1 fruit fly cellular context compared by ENCODE assay signal in the genomic region with DNA sequence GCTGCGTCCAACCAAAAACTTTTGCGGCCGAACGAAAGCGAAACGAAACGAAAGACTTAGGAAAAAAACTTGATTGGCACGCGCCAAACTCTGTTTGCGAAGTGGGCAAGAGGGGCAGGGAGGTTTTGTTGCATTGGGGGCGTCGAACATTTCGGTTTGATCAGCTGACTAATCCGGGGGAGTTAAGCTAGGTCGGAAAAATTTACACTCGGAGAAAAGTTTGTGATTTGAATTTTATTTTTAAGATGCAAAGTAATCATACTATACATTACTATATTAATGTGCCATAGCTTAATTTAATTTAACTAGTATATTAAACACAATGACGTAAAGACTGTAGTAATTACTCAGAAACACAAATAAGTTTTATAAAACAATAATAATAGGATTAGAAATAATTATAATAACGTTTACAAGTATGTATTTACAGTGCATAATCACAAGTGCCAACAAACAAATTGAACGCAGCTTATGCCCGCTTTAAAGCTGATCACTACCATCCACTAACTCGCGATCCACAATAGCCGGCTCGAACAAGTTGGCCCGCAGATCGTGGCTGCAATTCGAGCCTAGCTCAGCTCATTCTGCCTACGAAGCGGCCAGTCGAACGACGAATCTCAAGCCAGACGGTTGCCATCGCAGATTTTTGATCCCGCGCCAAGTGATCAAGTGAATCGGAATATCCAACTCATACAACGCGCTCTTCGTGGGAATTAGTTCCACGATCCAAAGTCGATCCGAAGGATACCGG.
TF ChIP-seq lines count a peak whose summit lies in the region.

A gene (plus strand): TSS at position 592 of the 751 bp plus-strand sequence.

TF ChIP-seq in whole organism, embryonic, 481 proteins besides CTCF, POLR2A, EP300 and RAD21 (continued from another document and continues in another):
- peak; percentile 29; the same call in 1 of the 2 replicates for TF ChIP-seq ro (GFP tag; IDR thresholded peaks at IDR 0.05; lab: Robert Waterston, UW)
- TF ChIP-seq CG10431 (GFP tag; optimal IDR thresholded peaks at IDR 0.05; lab: Kevin White, UChicago), result peak; percentile 6
- TF ChIP-seq run (tag; optimal IDR thresholded peaks at IDR 0.05; lab: Kevin White, UChicago), result peak; percentile 65
- no peak for TF ChIP-seq HLH4C (GFP tag; IDR thresholded peaks at IDR 0.05; lab: Robert Waterston, UW; ENCODE audit: partially characterized antibody)
- peak; percentile 71 for TF ChIP-seq sens (GFP tag; lab: Kevin White, UChicago)
- no peak for TF ChIP-seq CG17802 (tag; optimal IDR thresholded peaks at IDR 0.05; lab: Kevin White, UChicago)
- TF ChIP-seq kni (GFP tag; optimal IDR thresholded peaks at IDR 0.05; lab: Kevin White, UChicago), result peak; percentile 48
- no peak for TF ChIP-seq jigr1 (GFP tag; IDR thresholded peaks at IDR 0.05; lab: Robert Waterston, UW)
- TF ChIP-seq ap (GFP tag; IDR thresholded peaks at IDR 0.05; lab: Robert Waterston, UW), result peak; percentile 56
- TF ChIP-seq CG12219 (GFP tag; optimal IDR thresholded peaks at IDR 0.05; lab: Kevin White, UChicago), result peak; percentile 40
- TF ChIP-seq psq (GFP tag; optimal IDR thresholded peaks at IDR 0.05; lab: Kevin White, UChicago), result no peak
- peak; percentile 25 for TF ChIP-seq CG6854 (GFP tag; optimal IDR thresholded peaks at IDR 0.05; lab: Kevin White, UChicago)
- TF ChIP-seq HLH3B (GFP tag; IDR thresholded peaks at IDR 0.05; lab: Robert Waterston, UW), result peak; percentile 73
- peak; percentile 83 for TF ChIP-seq Drgx (GFP tag; IDR thresholded peaks at IDR 0.05; lab: Robert Waterston, UW)
- no peak for TF ChIP-seq CG10959 (GFP tag; IDR thresholded peaks at IDR 0.05; lab: Robert Waterston, UW)
- TF ChIP-seq Doc2 (GFP tag; IDR thresholded peaks at IDR 0.05; lab: Robert Waterston, UW), result no peak
- no peak for TF ChIP-seq CG30020 (tag; optimal IDR thresholded peaks at IDR 0.05; lab: Kevin White, UChicago)
- TF ChIP-seq Myb (GFP tag; optimal IDR thresholded peaks at IDR 0.05; lab: Kevin White, UChicago), result no peak
- peak; percentile 88 for TF ChIP-seq nmo (GFP tag; optimal IDR thresholded peaks at IDR 0.05; lab: Kevin White, UChicago)
- no peak for TF ChIP-seq sc (optimal IDR thresholded peaks at IDR 0.05; lab: Kevin White, UChicago)
- peak; percentile 40 for TF ChIP-seq sc (GFP tag; optimal IDR thresholded peaks at IDR 0.05; lab: Kevin White, UChicago)
- TF ChIP-seq Taf1 (GFP tag; IDR thresholded peaks at IDR 0.05; lab: Robert Waterston, UW), result no peak
- TF ChIP-seq CG30431 (GFP tag; optimal IDR thresholded peaks at IDR 0.05; lab: Kevin White, UChicago), result no peak
- no peak for TF ChIP-seq dan (GFP tag; IDR thresholded peaks at IDR 0.05; lab: Robert Waterston, UW)
- TF ChIP-seq en (GFP tag; optimal IDR thresholded peaks at IDR 0.05; lab: Kevin White, UChicago), result no peak
- peak; percentile 21 for TF ChIP-seq CG1602 (GFP tag; optimal IDR thresholded peaks at IDR 0.05; lab: Kevin White, UChicago)
- TF ChIP-seq dati (GFP tag; IDR thresholded peaks at IDR 0.05; lab: Robert Waterston, UW), result no peak
- no peak for TF ChIP-seq CG2199 (GFP tag; IDR thresholded peaks at IDR 0.05; lab: Robert Waterston, UW)
- peak; percentile 39 for TF ChIP-seq tio (GFP tag; optimal IDR thresholded peaks at IDR 0.05; lab: Kevin White, UChicago)
- peak; percentile 48 for TF ChIP-seq ind (GFP tag; optimal IDR thresholded peaks at IDR 0.05; lab: Kevin White, UChicago)
- peak; percentile 89 for TF ChIP-seq dmrt99B (tag; optimal IDR thresholded peaks at IDR 0.05; lab: Kevin White, UChicago)
- TF ChIP-seq C15 (GFP tag; IDR thresholded peaks at IDR 0.05; lab: Robert Waterston, UW), result no peak
- TF ChIP-seq HLH54F (GFP tag; optimal IDR thresholded peaks at IDR 0.05; lab: Kevin White, UChicago), result no peak
- peak; percentile 64 for TF ChIP-seq CG18599 (GFP tag; optimal IDR thresholded peaks at IDR 0.05; lab: Kevin White, UChicago)
- TF ChIP-seq Spps (tag; optimal IDR thresholded peaks at IDR 0.05; lab: Kevin White, UChicago), result peak; percentile 36
- TF ChIP-seq CG6175 (GFP tag; IDR thresholded peaks at IDR 0.05; lab: Robert Waterston, UW), result peak; percentile 52; the same call in 1 of the 3 replicates
- no peak for TF ChIP-seq cas (GFP tag; IDR thresholded peaks at IDR 0.05; lab: Robert Waterston, UW)
- peak; percentile 38; the same call in 1 of the 2 replicates for TF ChIP-seq seq (GFP tag; IDR thresholded peaks at IDR 0.05; lab: Robert Waterston, UW)
- TF ChIP-seq croc (GFP tag; conservative IDR thresholded peaks at IDR 0.05; lab: Robert Waterston, UW), result peak; percentile 65
- TF ChIP-seq Dfd (GFP tag; optimal IDR thresholded peaks at IDR 0.05; lab: Kevin White, UChicago), result no peak
- TF ChIP-seq cg (GFP tag; optimal IDR thresholded peaks at IDR 0.05; lab: Kevin White, UChicago), result no peak
- TF ChIP-seq CG7963 (GFP tag; IDR thresholded peaks at IDR 0.05; lab: Robert Waterston, UW; ENCODE audit: partially characterized antibody), result no peak
- no peak for TF ChIP-seq Gug (GFP tag; IDR thresholded peaks at IDR 0.05; lab: Robert Waterston, UW)
- no peak for TF ChIP-seq Lim3 (GFP tag; IDR thresholded peaks at IDR 0.05; lab: Robert Waterston, UW)
- no peak for TF ChIP-seq hb (GFP tag; IDR thresholded peaks at IDR 0.05; lab: Robert Waterston, UW; ENCODE audit: partially characterized antibody)
- TF ChIP-seq Hmx (GFP tag; optimal IDR thresholded peaks at IDR 0.05; lab: Kevin White, UChicago), result no peak
- peak; percentile 89 for TF ChIP-seq Blimp-1 (GFP tag; optimal IDR thresholded peaks at IDR 0.05; lab: Kevin White, UChicago)
- TF ChIP-seq Ets97D (GFP tag; optimal IDR thresholded peaks at IDR 0.05; lab: Kevin White, UChicago), result no peak
- peak; percentile 52 for TF ChIP-seq CG3407 (GFP tag; optimal IDR thresholded peaks at IDR 0.05; lab: Kevin White, UChicago)
- peak; percentile 15 for TF ChIP-seq zen (tag; optimal IDR thresholded peaks at IDR 0.05; lab: Kevin White, UChicago)
- TF ChIP-seq zf30C (GFP tag; optimal IDR thresholded peaks at IDR 0.05; lab: Kevin White, UChicago), result no peak
- TF ChIP-seq CG14667 (GFP tag; IDR thresholded peaks at IDR 0.05; lab: Robert Waterston, UW), result peak; percentile 33; the same call in 1 of the 2 replicates
- no peak for TF ChIP-seq Dll (GFP tag; IDR thresholded peaks at IDR 0.05; lab: Robert Waterston, UW; ENCODE audit: partially characterized antibody)
- TF ChIP-seq Pdp1 (GFP tag; optimal IDR thresholded peaks at IDR 0.05; lab: Kevin White, UChicago), result no peak
- TF ChIP-seq CG12942 (GFP tag; optimal IDR thresholded peaks at IDR 0.05; lab: Kevin White, UChicago), result peak; percentile 35
- no peak for TF ChIP-seq ems (GFP tag; optimal IDR thresholded peaks at IDR 0.05; lab: Kevin White, UChicago)
- TF ChIP-seq CG8281 (tag; optimal IDR thresholded peaks at IDR 0.05; lab: Kevin White, UChicago), result peak; percentile 55
- TF ChIP-seq CG11456 (GFP tag; IDR thresholded peaks at IDR 0.05; lab: Robert Waterston, UW), result no peak
- no peak for TF ChIP-seq CG18476 (GFP tag; optimal IDR thresholded peaks at IDR 0.05; lab: Kevin White, UChicago)
- peak; percentile 52 for TF ChIP-seq Jarid2 (GFP tag; optimal IDR thresholded peaks at IDR 0.05; lab: Kevin White, UChicago)
- peak; percentile 64 for TF ChIP-seq CG18619 (GFP tag; optimal IDR thresholded peaks at IDR 0.05; lab: Kevin White, UChicago)
- TF ChIP-seq salm (tag; optimal IDR thresholded peaks at IDR 0.05; lab: Kevin White, UChicago), result peak; percentile 42
- TF ChIP-seq CG9215 (GFP tag; IDR thresholded peaks at IDR 0.05; lab: Robert Waterston, UW), result peak; percentile 53
- no peak for TF ChIP-seq MTF-1 (GFP tag; optimal IDR thresholded peaks at IDR 0.05; lab: Kevin White, UChicago; ENCODE audit: borderline replicate concordance)
- TF ChIP-seq CG33557 (GFP tag; optimal IDR thresholded peaks at IDR 0.05; lab: Kevin White, UChicago), result no peak
- peak; percentile 67 for TF ChIP-seq lab (GFP tag; optimal IDR thresholded peaks at IDR 0.05; lab: Kevin White, UChicago)
- no peak for TF ChIP-seq CG3726 (GFP tag; IDR thresholded peaks at IDR 0.05; lab: Robert Waterston, UW)
- peak; percentile 55 for TF ChIP-seq sisA (GFP tag; IDR thresholded peaks at IDR 0.05; lab: Robert Waterston, UW)
- no peak for TF ChIP-seq lbe (GFP tag; optimal IDR thresholded peaks at IDR 0.05; lab: Kevin White, UChicago)
- TF ChIP-seq Dek (tag; optimal IDR thresholded peaks at IDR 0.05; lab: Kevin White, UChicago), result peak; percentile 62
- no peak for TF ChIP-seq Gsc (GFP tag; IDR thresholded peaks at IDR 0.05; lab: Robert Waterston, UW)
- no peak for TF ChIP-seq dm (GFP tag; optimal IDR thresholded peaks at IDR 0.05; lab: Kevin White, UChicago)
- no peak for TF ChIP-seq Bdp1 (GFP tag; optimal IDR thresholded peaks at IDR 0.05; lab: Kevin White, UChicago)
- peak in 1 of 2 experiments; percentile 72 for TF ChIP-seq Eip74EF (GFP tag; optimal IDR thresholded peaks at IDR 0.05; lab: Kevin White, UChicago)
- no peak for TF ChIP-seq rib (GFP tag; IDR thresholded peaks at IDR 0.05; lab: Robert Waterston, UW)
- TF ChIP-seq kah (GFP tag; optimal IDR thresholded peaks at IDR 0.05; lab: Kevin White, UChicago), result peak; percentile 9
- no peak for TF ChIP-seq sob (GFP tag; IDR thresholded peaks at IDR 0.05; lab: Robert Waterston, UW)
- no peak for TF ChIP-seq pan (optimal IDR thresholded peaks at IDR 0.05; lab: Kevin White, UChicago)
- peak in 1 of 2 experiments; percentile 77 for TF ChIP-seq pan (GFP tag; optimal IDR thresholded peaks at IDR 0.05 in 1 of 2, IDR thresholded peaks at IDR 0.05 in 1 of 2)
- TF ChIP-seq scrt (GFP tag; optimal IDR thresholded peaks at IDR 0.05; lab: Kevin White, UChicago), result peak; percentile 42
- TF ChIP-seq Atf3 (GFP tag; optimal IDR thresholded peaks at IDR 0.05; lab: Kevin White, UChicago), result no peak
- no peak for TF ChIP-seq CG10565 (GFP tag; optimal IDR thresholded peaks at IDR 0.05; lab: Kevin White, UChicago)
- TF ChIP-seq CG7786 (GFP tag; optimal IDR thresholded peaks at IDR 0.05; lab: Kevin White, UChicago), result no peak
- no peak for TF ChIP-seq ERR (GFP tag; optimal IDR thresholded peaks at IDR 0.05; lab: Kevin White, UChicago)
- TF ChIP-seq CG12071 (GFP tag; optimal IDR thresholded peaks at IDR 0.05; lab: Kevin White, UChicago), result no peak
- TF ChIP-seq gce (GFP tag; IDR thresholded peaks at IDR 0.05; lab: Robert Waterston, UW), result no peak
- no peak for TF ChIP-seq Opbp (GFP tag; IDR thresholded peaks at IDR 0.05; lab: Robert Waterston, UW; ENCODE audit: partially characterized antibody)
- TF ChIP-seq HLHmδ (GFP tag; optimal IDR thresholded peaks at IDR 0.05; lab: Kevin White, UChicago), result peak; percentile 64
- TF ChIP-seq pnt (GFP tag; optimal IDR thresholded peaks at IDR 0.05; lab: Kevin White, UChicago), result no peak
- no peak for TF ChIP-seq luna (GFP tag; optimal IDR thresholded peaks at IDR 0.05; lab: Kevin White, UChicago)
- TF ChIP-seq CG9797 (GFP tag; optimal IDR thresholded peaks at IDR 0.05; lab: Kevin White, UChicago), result no peak
- TF ChIP-seq Lpt (GFP tag; optimal IDR thresholded peaks at IDR 0.05; lab: Kevin White, UChicago), result no peak
- peak; percentile 83 for TF ChIP-seq CG12391 (tag; optimal IDR thresholded peaks at IDR 0.05; lab: Kevin White, UChicago)
- peak; percentile 86 for TF ChIP-seq CG13424 (tag; optimal IDR thresholded peaks at IDR 0.05; lab: Kevin White, UChicago)
- no peak for TF ChIP-seq schlank (tag; optimal IDR thresholded peaks at IDR 0.05; lab: Kevin White, UChicago)
- TF ChIP-seq Sox102F (GFP tag; optimal IDR thresholded peaks at IDR 0.05; lab: Kevin White, UChicago), result peak; percentile 84
- TF ChIP-seq crp (GFP tag; optimal IDR thresholded peaks at IDR 0.05; lab: Kevin White, UChicago), result peak in 1 of 2 experiments; percentile 61
- no peak for TF ChIP-seq Ets65A (GFP tag; lab: Kevin White, UChicago)
- TF ChIP-seq h (optimal IDR thresholded peaks at IDR 0.05; lab: Kevin White, UChicago), result no peak
- no peak for TF ChIP-seq NC2β (GFP tag; optimal IDR thresholded peaks at IDR 0.05; lab: Kevin White, UChicago)
- TF ChIP-seq Hmr (GFP tag; optimal IDR thresholded peaks at IDR 0.05; lab: Kevin White, UChicago), result peak; percentile 58
- TF ChIP-seq CG7987 (GFP tag; optimal IDR thresholded peaks at IDR 0.05; lab: Kevin White, UChicago), result no peak
- no peak for TF ChIP-seq CG10321 (GFP tag; IDR thresholded peaks at IDR 0.05; lab: Robert Waterston, UW)
- peak; percentile 61 for TF ChIP-seq peb (GFP tag; IDR thresholded peaks at IDR 0.05; lab: Robert Waterston, UW)
- TF ChIP-seq CG1529 (GFP tag; optimal IDR thresholded peaks at IDR 0.05; lab: Kevin White, UChicago), result peak; percentile 35
- TF ChIP-seq CG12236 (GFP tag; optimal IDR thresholded peaks at IDR 0.05; lab: Kevin White, UChicago), result no peak
- no peak for TF ChIP-seq p53 (GFP tag; optimal IDR thresholded peaks at IDR 0.05; lab: Kevin White, UChicago)
- no peak for TF ChIP-seq hkb (optimal IDR thresholded peaks at IDR 0.05; lab: Kevin White, UChicago)
- TF ChIP-seq hkb (GFP tag; IDR thresholded peaks at IDR 0.05; lab: Robert Waterston, UW), result peak; percentile 71
- TF ChIP-seq Dp (GFP tag; optimal IDR thresholded peaks at IDR 0.05; lab: Kevin White, UChicago), result no peak
- no peak for TF ChIP-seq CG33213 (GFP tag; optimal IDR thresholded peaks at IDR 0.05; lab: Kevin White, UChicago)
- TF ChIP-seq corto (GFP tag; optimal IDR thresholded peaks at IDR 0.05; lab: Kevin White, UChicago), result no peak
- TF ChIP-seq CG12769 (tag; optimal IDR thresholded peaks at IDR 0.05; lab: Kevin White, UChicago), result peak; percentile 30
- no peak for TF ChIP-seq disco-r (GFP tag; optimal IDR thresholded peaks at IDR 0.05; lab: Kevin White, UChicago)
- no peak for TF ChIP-seq br (optimal IDR thresholded peaks at IDR 0.05; lab: Kevin White, UChicago)
- TF ChIP-seq Vsx1 (GFP tag; optimal IDR thresholded peaks at IDR 0.05; lab: Kevin White, UChicago), result no peak
- no peak for TF ChIP-seq CG15479 (GFP tag; optimal IDR thresholded peaks at IDR 0.05; lab: Kevin White, UChicago)
- TF ChIP-seq ken (GFP tag; IDR thresholded peaks at IDR 0.05; lab: Robert Waterston, UW), result no peak; the same call in 2 of the 3 replicates
- TF ChIP-seq inv (GFP tag; IDR thresholded peaks at IDR 0.05; lab: Robert Waterston, UW; ENCODE audit: partially characterized antibody), result no peak
- peak; percentile 72 for TF ChIP-seq CG10267 (tag; optimal IDR thresholded peaks at IDR 0.05; lab: Kevin White, UChicago)
- TF ChIP-seq amos (GFP tag; IDR thresholded peaks at IDR 0.05; lab: Robert Waterston, UW; ENCODE audit: partially characterized antibody), result no peak
- peak in 1 of 2 experiments; percentile 67 for TF ChIP-seq dpn (GFP tag; optimal IDR thresholded peaks at IDR 0.05; lab: Kevin White, UChicago)
- no peak for TF ChIP-seq Sry-δ (GFP tag; optimal IDR thresholded peaks at IDR 0.05; lab: Kevin White, UChicago)
- peak; percentile 42 for TF ChIP-seq NfI (GFP tag; optimal IDR thresholded peaks at IDR 0.05; lab: Kevin White, UChicago)
- TF ChIP-seq H15 (GFP tag; IDR thresholded peaks at IDR 0.05; lab: Robert Waterston, UW), result 0 out of 3 replicates have a peak, but pooled peaks have one; percentile 44
